Worm (Caenorhabditis elegans): Measurements from ENCODE around the gene cht-2.

cht-2 gene

ce11 chrII:8546975-8547374 is 26.2 kb downstream of the cht-2 start (continued):
- peak; percentile 15 for TF ChIP-seq aly-2 (tag; optimal IDR thresholded peaks at IDR 0.05)
- TF ChIP-seq Y48G9A.11 (GFP tag; IDR thresholded peaks at IDR 0.05): no peak
- TF ChIP-seq ceh-20 (GFP tag; IDR thresholded peaks at IDR 0.05): no peak
- peak; percentile 89 for TF ChIP-seq nhr-111 (GFP tag; optimal IDR thresholded peaks at IDR 0.05)
- TF ChIP-seq nhr-77 (tag; optimal IDR thresholded peaks at IDR 0.05): peak; percentile 13
- peak; percentile 91 for TF ChIP-seq F26F4.8 (GFP tag; conservative IDR thresholded peaks at IDR 0.05)
- no peak for TF ChIP-seq nhr-237 (tag; optimal IDR thresholded peaks at IDR 0.05)
- peak in 1 of 2 experiments; percentile 5 for TF ChIP-seq hif-1 (tag; optimal IDR thresholded peaks at IDR 0.05)
- peak; percentile 79 for TF ChIP-seq spr-3 (GFP tag; optimal IDR thresholded peaks at IDR 0.05)
- TF ChIP-seq Y105C5A.15 (GFP tag; IDR thresholded peaks at IDR 0.05): no peak; the same call in 1 of the 2 replicates
- peak; percentile 54 for TF ChIP-seq nhr-102 (tag; optimal IDR thresholded peaks at IDR 0.05)
- peak; percentile 70; the same call in 1 of the 2 replicates for TF ChIP-seq ceh-44 (GFP tag; IDR thresholded peaks at IDR 0.05)
- peak; percentile 92 for TF ChIP-seq tra-1 (GFP tag; IDR thresholded peaks at IDR 0.05)
- no peak for TF ChIP-seq attf-4 (tag; optimal IDR thresholded peaks at IDR 0.05)
- TF ChIP-seq dve-1 (tag; optimal IDR thresholded peaks at IDR 0.05; ENCODE audit: insufficient read depth): no peak
- TF ChIP-seq lir-3 (tag; optimal IDR thresholded peaks at IDR 0.05): peak; percentile 53
- no peak for TF ChIP-seq nhr-10 (tag; optimal IDR thresholded peaks at IDR 0.05)
- TF ChIP-seq pha-4 (GFP tag; IDR thresholded peaks at IDR 0.05): peak; percentile 95
- no peak for TF ChIP-seq pha-4 (tag; optimal IDR thresholded peaks at IDR 0.05)
- TF ChIP-seq lin-15B (tag; optimal IDR thresholded peaks at IDR 0.05): no peak
- peak; percentile 7 for TF ChIP-seq R02D3.7 (tag; optimal IDR thresholded peaks at IDR 0.05)
- TF ChIP-seq zfp-2 (tag; optimal IDR thresholded peaks at IDR 0.05): peak; percentile 63

ce11 chrII:8551100-8551499 is 30.4 kb downstream of the cht-2 start:
- TF ChIP-seq fkh-10 (GFP tag; optimal IDR thresholded peaks at IDR 0.05) (peak; percentile 56), rbr-2 (tag; optimal IDR thresholded peaks at IDR 0.05) (no peak), ces-1 (GFP tag; optimal IDR thresholded peaks at IDR 0.05) (peak; percentile 20)

ce11 chrII:8554568-8554967 is 33.8 kb downstream of the cht-2 start:
- TF ChIP-seq daf-16 (GFP tag; optimal IDR thresholded peaks at IDR 0.05): no peak
- TF ChIP-seq daf-16 (tag; optimal IDR thresholded peaks at IDR 0.05): no peak
- TF ChIP-seq nhr-28 (tag; optimal IDR thresholded peaks at IDR 0.05): no peak
- no peak for TF ChIP-seq lir-3 (tag; optimal IDR thresholded peaks at IDR 0.05)
- TF ChIP-seq nhr-6 (tag; optimal IDR thresholded peaks at IDR 0.05): no peak
- TF ChIP-seq php-3 (GFP tag; IDR thresholded peaks at IDR 0.05): no peak
- TF ChIP-seq lim-7 (GFP tag; IDR thresholded peaks at IDR 0.05): no peak
- no peak for TF ChIP-seq sdz-12 (GFP tag; optimal IDR thresholded peaks at IDR 0.05)
- TF ChIP-seq zfp-2 (tag; optimal IDR thresholded peaks at IDR 0.05): no peak
- no peak for TF ChIP-seq dmd-8 (GFP tag; IDR thresholded peaks at IDR 0.05)
- TF ChIP-seq ZK546.5 (tag; optimal IDR thresholded peaks at IDR 0.05): no peak
- TF ChIP-seq nhr-25 (tag; optimal IDR thresholded peaks at IDR 0.05; ENCODE audit: borderline replicate concordance, insufficient read depth): no peak
- TF ChIP-seq F37D6.2 (tag; optimal IDR thresholded peaks at IDR 0.05): no peak
- TF ChIP-seq pqm-1 (tag; optimal IDR thresholded peaks at IDR 0.05): no peak
- no peak for TF ChIP-seq F49E8.2 (tag; optimal IDR thresholded peaks at IDR 0.05; ENCODE audit: borderline replicate concordance)
- no peak for TF ChIP-seq F44E2.7 (GFP tag; IDR thresholded peaks at IDR 0.05)
- no peak for TF ChIP-seq dmd-6 (GFP tag; IDR thresholded peaks at IDR 0.05)
- TF ChIP-seq arid-1 (GFP tag; conservative IDR thresholded peaks at IDR 0.05): no peak

All from whole organism, L4 larva.